Worm (Caenorhabditis elegans) whole organism, L4 larva: Measurements from ENCODE around the gene ftr-1.

Experiments
- F26F4.8 ChIP-seq: fragments of 200-800 bp; sonication (Bioruptor generic); conservative IDR thresholded peaks from 2 replicates; pipeline ENCODE4 v1.3.6; 2022; ENCODE audit warnings: missing genetic modification characterization, missing compliant biosample characterization
- F44E2.7 ChIP-seq: fragments of 200-800 bp; sonication (Bioruptor generic); IDR thresholded peaks from 2 replicates; pipeline ENCODE4 v2.1.2; 2022; ENCODE audit warnings: missing genetic modification characterization, missing compliant biosample characterization
- dmd-9 ChIP-seq: fragments of 200-800 bp; sonication (Bioruptor generic); IDR thresholded peaks from 2 replicates; pipeline ENCODE4 v1.3.6; 2022; ENCODE audit warnings: missing genetic modification reagents, missing genetic modification characterization, missing compliant biosample characterization
- hif-1 ChIP-seq, 2 experiments: sonication (generic microtip); optimal IDR thresholded peaks; 2 replicates each; lab custom pipeline; 2016 to 2017; ENCODE audit warnings: missing compliant biosample characterization in 2 of 2, missing genetic modification characterization in 2 of 2, missing genetic modification reagents in 2 of 2, missing genotype in 2 of 2, mild to moderate bottlenecking in 1 of 2
- pha-4 ChIP-seq, 2 experiments: fragments of 150-350 bp in 1 of 2; fragments of 200-800 bp in 1 of 2; sonication (Bioruptor generic) in 1 of 2; IDR thresholded peaks in 1 of 2; optimal IDR thresholded peaks in 1 of 2; 2 replicates each; pipeline versions ENCODE4 v1.3.6 to Lab custom; 2014 to 2022; ENCODE audit warnings: missing genetic modification characterization in 2 of 2, missing genetic modification reagents in 2 of 2, missing biosample characterization in 1 of 2, missing compliant biosample characterization in 1 of 2
- set-16 ChIP-seq: fragments of 200-800 bp; sonication (Bioruptor generic); IDR thresholded peaks from 2 replicates; pipeline ENCODE4 v1.3.6; 2022; ENCODE audit warnings: missing genetic modification reagents, missing genetic modification characterization, missing compliant biosample characterization
- unc-62 ChIP-seq, 3 experiments: fragments of 150-350 bp in 1 of 3; sonication (generic microtip); optimal IDR thresholded peaks in 2 of 3; peaks in 1 of 3; 1 replicate in 1 of 3; 2 replicates in 2 of 3; lab custom pipeline; 2014 to 2017; ENCODE audit warnings: missing biosample characterization in 3 of 3, missing genetic modification characterization in 3 of 3, missing genetic modification reagents in 3 of 3, missing genotype in 1 of 3
- zfp-3 ChIP-seq: fragments of 200-800 bp; sonication (Bioruptor generic); conservative IDR thresholded peaks from 2 replicates; pipeline ENCODE4 v1.3.6; 2022; ENCODE audit warnings: missing genetic modification reagents, missing genetic modification characterization, missing compliant biosample characterization

Gene ftr-1

DNA sequence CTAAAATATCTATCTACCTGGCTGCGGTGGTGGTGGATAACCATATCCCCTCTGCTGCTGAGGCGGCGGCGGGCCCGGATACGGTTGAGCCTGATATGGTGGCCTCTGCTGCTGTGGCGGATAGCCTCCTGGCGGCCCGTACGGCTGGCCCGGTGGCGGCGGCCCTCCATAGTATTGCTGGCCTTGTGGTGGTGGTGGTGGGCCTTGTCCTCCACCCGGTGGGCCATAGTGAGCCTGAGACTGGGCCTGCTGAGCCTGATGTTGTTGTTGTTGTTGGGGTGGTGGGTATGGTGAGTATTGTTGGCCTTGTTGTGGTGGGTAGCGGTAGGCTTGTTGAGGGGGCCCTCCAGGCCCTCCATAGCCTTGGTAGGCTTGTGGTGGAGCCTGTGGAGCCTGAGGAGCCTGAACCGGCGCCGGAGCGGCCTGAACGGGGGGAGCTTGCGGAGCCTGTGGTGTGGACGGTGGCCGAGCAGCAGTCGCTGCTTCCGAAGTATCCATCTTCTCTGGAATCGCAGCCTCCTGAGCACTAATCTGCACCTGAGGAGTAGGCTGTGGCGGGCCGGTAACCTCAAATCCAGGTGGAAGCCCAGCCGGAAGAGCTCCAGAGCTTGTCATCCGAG lies 44.6 kb downstream of the ftr-1 start:
- TF ChIP-seq dmd-9 (no peak), set-16 (GFP tag; lab: Robert Waterston, UW) (peak; percentile 97), hif-1 (tag; optimal IDR thresholded peaks at IDR 0.05; lab: Kevin White, UChicago) (no peak), unc-62 (GFP tag; optimal IDR thresholded peaks at IDR 0.05 in 1 of 2; lab: Kevin White, UChicago) (peak in 1 of 2 experiments; percentile 18), unc-62 (tag; optimal IDR thresholded peaks at IDR 0.05; lab: Kevin White, UChicago) (no peak), zfp-3 (GFP tag; lab: Robert Waterston, UW) (no peak), F44E2.7 (peak; percentile 66; the same call in 1 of the 2 replicates), pha-4 (GFP tag; IDR thresholded peaks at IDR 0.05; lab: Robert Waterston, UW) (peak; percentile 28; the same call in 1 of the 2 replicates), pha-4 (tag; optimal IDR thresholded peaks at IDR 0.05; lab: Kevin White, UChicago) (no peak), F26F4.8 (GFP tag; lab: Robert Waterston, UW) (0 out of 2 replicates have a peak, but pooled peaks have one; percentile 8)
- TF ChIP-seq, all 104 proteins: peak for 5
